Fruit fly (Drosophila melanogaster) whole organism, wandering third instar larva: Measurements from ENCODE around the gene CG4338.

Source experiments
- Rel ChIP-seq, 2 experiments: fragments of 200-800 bp; sonication (Bioruptor generic) in 1 of 2; optimal IDR thresholded peaks; 2 replicates in 1 of 2; 3 replicates in 1 of 2; lab custom pipeline; 2016 to 2019; ENCODE audit warnings: mild to moderate bottlenecking in 2 of 2, missing biosample characterization in 2 of 2, missing genetic modification characterization in 2 of 2, moderate library complexity in 1 of 2
- pan ChIP-seq: fragments of >200 bp; optimal IDR thresholded peaks from 2 replicates; lab custom pipeline; 2017

dm6 chr3R:15268856-15269255 lies 6.5 kb upstream of the CG4338 start:
- TF ChIP-seq Rel (GFP tag; optimal IDR thresholded peaks at IDR 0.05; lab: Kevin White, UChicago) (no peak), Rel (tag; optimal IDR thresholded peaks at IDR 0.05; lab: Kevin White, UChicago) (no peak), pan (lab: Kevin White, UChicago) (no peak)
